Worm (Caenorhabditis elegans): ENCODE measurements around the gene sra-29.

- TF ChIP-seq hlh-8 (tag; optimal IDR thresholded peaks at IDR 0.05) (no peak), dmd-4 (tag; optimal IDR thresholded peaks at IDR 0.05; ENCODE audit: borderline replicate concordance) (no peak), ets-4 (tag; optimal IDR thresholded peaks at IDR 0.05) (no peak), T23F11.4 (GFP tag; optimal IDR thresholded peaks at IDR 0.05) (no peak)
Measured at ce11 chrII:6619007-6619406, 43.5 kb upstream of the sra-29 start.

Measured in whole organism, late embryonic.